Worm (Caenorhabditis elegans): ENCODE results near the gene Y102A11A.2.

ce11 chrX:2044541-2045168 is 18.2 kb downstream of the Y102A11A.2 start:
- TF ChIP-seq dao-5 (tag; optimal IDR thresholded peaks at IDR 0.05) (no peak), W03F9.2 (tag; optimal IDR thresholded peaks at IDR 0.05) (no peak)
